Worm (Caenorhabditis elegans) whole organism, L1 larva: Measurements from ENCODE around the gene T25B2.2.

Experiments used
- C04F5.9 ChIP-seq: sonication (generic microtip); optimal IDR thresholded peaks from 2 replicates; lab custom pipeline; 2016; ENCODE audit warnings: missing genetic modification characterization, missing compliant biosample characterization
- C16A3.4 ChIP-seq: fragments of 150-350 bp; optimal IDR thresholded peaks from 2 replicates; lab custom pipeline; 2014; ENCODE audit warnings: missing biosample characterization, missing genetic modification characterization
- Y116A8C.19 ChIP-seq: sonication (generic microtip); optimal IDR thresholded peaks from 2 replicates; lab custom pipeline; 2016; ENCODE audit warnings: missing compliant biosample characterization, missing genetic modification characterization, borderline replicate concordance
- aly-2 ChIP-seq: fragments of 150-350 bp; optimal IDR thresholded peaks from 2 replicates; lab custom pipeline; 2014; ENCODE audit warnings: missing biosample characterization, missing genetic modification characterization
- ceh-63 ChIP-seq: fragments of 200-800 bp; sonication (Bioruptor generic); optimal IDR thresholded peaks from 2 replicates; lab custom pipeline; 2018; ENCODE audit warnings: mild to moderate bottlenecking, missing genetic modification characterization, missing compliant biosample characterization
- ceh-8 ChIP-seq: fragments of 200-800 bp; sonication (Bioruptor generic); optimal IDR thresholded peaks from 2 replicates; lab custom pipeline; 2018; ENCODE audit warnings: mild to moderate bottlenecking, missing genetic modification characterization, moderate library complexity, missing compliant biosample characterization
- ces-1 ChIP-seq: fragments of 150-350 bp; optimal IDR thresholded peaks from 2 replicates; lab custom pipeline; 2014; ENCODE audit warnings: missing biosample characterization, missing genetic modification reagents, missing genetic modification characterization
- dpl-1 ChIP-seq, 3 experiments: fragments of 150-350 bp in 2 of 3; sonication (generic microtip) in 1 of 3; optimal IDR thresholded peaks; 2 replicates each; lab custom pipeline; 2014 to 2017; ENCODE audit warnings: missing biosample characterization in 3 of 3, missing genetic modification characterization in 3 of 3, missing genetic modification reagents in 3 of 3
- dsc-1 ChIP-seq: sonication (generic microtip); optimal IDR thresholded peaks from 2 replicates; lab custom pipeline; 2016; ENCODE audit warnings: mild to moderate bottlenecking, missing genetic modification characterization, missing compliant biosample characterization
- efl-1 ChIP-seq, 4 experiments: fragments of 150-350 bp; optimal IDR thresholded peaks in 3 of 4; peaks in 1 of 4; 1 replicate in 1 of 4; 2 replicates in 3 of 4; lab custom pipeline; 2014; ENCODE audit warnings: missing biosample characterization in 2 of 4, missing genetic modification characterization in 2 of 4, missing genetic modification reagents in 2 of 4
- efl-3 ChIP-seq: fragments of 200-800 bp; sonication (Bioruptor generic); optimal IDR thresholded peaks from 2 replicates; lab custom pipeline; 2018; ENCODE audit warnings: mild to moderate bottlenecking, missing genetic modification characterization, missing compliant biosample characterization
- elt-2 ChIP-seq: sonication (generic microtip); optimal IDR thresholded peaks from 2 replicates; lab custom pipeline; 2016; ENCODE audit warnings: missing genetic modification characterization, mild to moderate bottlenecking, inconsistent platforms, missing compliant biosample characterization, missing genetic modification reagents
- ets-5 ChIP-seq: fragments of 200-800 bp; sonication (Bioruptor generic); IDR thresholded peaks from 2 replicates; pipeline ENCODE4 v1.3.6; 2022; ENCODE audit warnings: missing genetic modification characterization, missing compliant biosample characterization
- fkh-10 ChIP-seq: sonication (generic microtip); optimal IDR thresholded peaks from 2 replicates; lab custom pipeline; 2017; ENCODE audit warnings: missing biosample characterization, missing genetic modification reagents, missing genetic modification characterization
- fkh-4 ChIP-seq: sonication (generic microtip); optimal IDR thresholded peaks from 2 replicates; lab custom pipeline; 2016; ENCODE audit warnings: missing compliant biosample characterization, missing genetic modification characterization, borderline replicate concordance
- hlh-17 ChIP-seq: fragments of 200-800 bp; sonication (Bioruptor generic); optimal IDR thresholded peaks from 2 replicates; lab custom pipeline; 2018; ENCODE audit warnings: missing genetic modification characterization, mild to moderate bottlenecking, missing compliant biosample characterization, moderate library complexity, borderline replicate concordance
- hpl-2 ChIP-seq: fragments of 150-350 bp; optimal IDR thresholded peaks from 2 replicates; lab custom pipeline; 2014; ENCODE audit warnings: missing biosample characterization, missing genetic modification reagents, missing genetic modification characterization
- irx-1 ChIP-seq: sonication (generic microtip); optimal IDR thresholded peaks from 2 replicates; lab custom pipeline; 2016; ENCODE audit warnings: missing genetic modification characterization, missing compliant biosample characterization
- isw-1 ChIP-seq: fragments of 200-800 bp; sonication (Bioruptor generic); IDR thresholded peaks from 2 replicates; pipeline ENCODE4 v1.3.6; 2022; ENCODE audit warnings: missing genetic modification characterization, missing compliant biosample characterization
- lin-13 ChIP-seq: fragments of 150-350 bp; optimal IDR thresholded peaks from 2 replicates; lab custom pipeline; 2014; ENCODE audit warnings: missing biosample characterization, missing genetic modification reagents, missing genetic modification characterization
- lin-14 ChIP-seq: fragments of 200-800 bp; sonication (Bioruptor generic); optimal IDR thresholded peaks from 2 replicates; lab custom pipeline; 2018; ENCODE audit warnings: mild to moderate bottlenecking, missing genetic modification characterization, moderate library complexity, missing compliant biosample characterization
- lin-15B ChIP-seq: fragments of 150-350 bp; sonication (generic microtip); optimal IDR thresholded peaks from 3 replicates; lab custom pipeline; 2014; ENCODE audit warnings: missing biosample characterization, missing genetic modification characterization
- lin-35 ChIP-seq, 2 experiments: fragments of 150-350 bp; optimal IDR thresholded peaks; 2 replicates each; lab custom pipeline; 2014; ENCODE audit warnings: missing biosample characterization in 2 of 2, missing genetic modification characterization in 2 of 2, missing genetic modification reagents in 2 of 2
- lsy-2 ChIP-seq, 2 experiments: fragments of 150-350 bp; optimal IDR thresholded peaks; 2 replicates each; lab custom pipeline; 2014; ENCODE audit warnings: missing biosample characterization in 2 of 2, missing genetic modification characterization in 2 of 2
- mdl-1 ChIP-seq, 2 experiments: fragments of 150-350 bp; optimal IDR thresholded peaks; 2 replicates each; lab custom pipeline; 2014 to 2017; ENCODE audit warnings: missing biosample characterization in 2 of 2, missing genetic modification characterization in 2 of 2, inconsistent platforms in 1 of 2
- mef-2 ChIP-seq: fragments of 150-350 bp; optimal IDR thresholded peaks from 2 replicates; lab custom pipeline; 2014; ENCODE audit warnings: missing biosample characterization, missing genetic modification characterization
- mep-1 ChIP-seq: fragments of 150-350 bp; optimal IDR thresholded peaks from 2 replicates; lab custom pipeline; 2014; ENCODE audit warnings: missing biosample characterization, missing genetic modification characterization
- nhr-12 ChIP-seq: sonication (generic microtip); optimal IDR thresholded peaks from 2 replicates; lab custom pipeline; 2017; ENCODE audit warnings: missing biosample characterization, missing genetic modification characterization
- nhr-28 ChIP-seq: fragments of 150-350 bp; optimal IDR thresholded peaks from 2 replicates; lab custom pipeline; 2014; ENCODE audit warnings: missing biosample characterization, missing genetic modification characterization
- nhr-71 ChIP-seq: sonication (generic microtip); optimal IDR thresholded peaks from 2 replicates; lab custom pipeline; 2016; ENCODE audit warnings: mild to moderate bottlenecking, missing genetic modification characterization, moderate library complexity, missing compliant biosample characterization
- nhr-76 ChIP-seq: sonication (generic microtip); optimal IDR thresholded peaks from 2 replicates; lab custom pipeline; 2017; ENCODE audit warnings: missing biosample characterization, missing genetic modification characterization
- nhr-77 ChIP-seq: fragments of 150-350 bp; optimal IDR thresholded peaks from 2 replicates; lab custom pipeline; 2014; ENCODE audit warnings: missing biosample characterization, missing genetic modification characterization
- nhr-84 ChIP-seq: sonication (generic microtip); optimal IDR thresholded peaks from 2 replicates; lab custom pipeline; 2017; ENCODE audit warnings: missing biosample characterization, missing genetic modification characterization
- pag-3 ChIP-seq: sonication (generic microtip); optimal IDR thresholded peaks from 2 replicates; lab custom pipeline; 2017; ENCODE audit warnings: missing genetic modification characterization, mild to moderate bottlenecking, missing compliant biosample characterization, antibody characterized with exemption, borderline replicate concordance; ENCODE audit not compliant: insufficient read depth
- pax-3 ChIP-seq: fragments of 200-800 bp; sonication (Bioruptor generic); optimal IDR thresholded peaks from 2 replicates; lab custom pipeline; 2018; ENCODE audit warnings: mild to moderate bottlenecking, missing genetic modification characterization, moderate library complexity, missing compliant biosample characterization
- pqm-1 ChIP-seq: sonication (generic microtip); optimal IDR thresholded peaks from 3 replicates; lab custom pipeline; 2017; ENCODE audit warnings: missing biosample characterization, missing genetic modification characterization
- rnt-1 ChIP-seq: sonication (generic microtip); optimal IDR thresholded peaks from 2 replicates; lab custom pipeline; 2016; ENCODE audit warnings: mild to moderate bottlenecking, missing genetic modification characterization, moderate library complexity, missing compliant biosample characterization
- skn-1 ChIP-seq: fragments of 150-350 bp; optimal IDR thresholded peaks from 2 replicates; lab custom pipeline; 2014; ENCODE audit warnings: missing biosample characterization, missing genetic modification characterization
- sox-4 ChIP-seq: sonication (generic microtip); optimal IDR thresholded peaks from 2 replicates; lab custom pipeline; 2016; ENCODE audit warnings: missing genetic modification characterization, missing compliant biosample characterization
- sptf-1 ChIP-seq: fragments of 150-350 bp; optimal IDR thresholded peaks from 2 replicates; lab custom pipeline; 2014; ENCODE audit warnings: missing biosample characterization, missing genetic modification characterization
- swsn-7 ChIP-seq: sonication (generic microtip); optimal IDR thresholded peaks from 2 replicates; lab custom pipeline; 2016; ENCODE audit warnings: missing genetic modification characterization, missing compliant biosample characterization
- tbx-2 ChIP-seq: sonication (generic microtip); optimal IDR thresholded peaks from 2 replicates; lab custom pipeline; 2016; ENCODE audit warnings: missing genetic modification characterization, missing compliant biosample characterization
- unc-130 ChIP-seq: fragments of 150-350 bp; optimal IDR thresholded peaks from 2 replicates; lab custom pipeline; 2017; ENCODE audit warnings: missing biosample characterization, missing genetic modification characterization, inconsistent platforms
- unc-30 ChIP-seq: sonication (generic microtip); optimal IDR thresholded peaks from 2 replicates; lab custom pipeline; 2017; ENCODE audit warnings: missing biosample characterization, missing genetic modification characterization
- unc-62 ChIP-seq: fragments of 150-350 bp; optimal IDR thresholded peaks from 2 replicates; lab custom pipeline; 2014; ENCODE audit warnings: missing biosample characterization, missing genetic modification reagents, missing genetic modification characterization
- unc-86 ChIP-seq: sonication (generic microtip); optimal IDR thresholded peaks from 2 replicates; lab custom pipeline; 2016; ENCODE audit warnings: missing genetic modification characterization, missing compliant biosample characterization
- unc-98 ChIP-seq: fragments of 200-800 bp; sonication (Bioruptor generic); IDR thresholded peaks from 2 replicates; pipeline ENCODE4 v1.3.6; 2022; ENCODE audit warnings: missing genetic modification characterization, missing compliant biosample characterization
- xbp-1 ChIP-seq: sonication (generic microtip); optimal IDR thresholded peaks from 2 replicates; lab custom pipeline; 2016; ENCODE audit warnings: missing genetic modification characterization, missing compliant biosample characterization
- zip-4 ChIP-seq: fragments of 200-800 bp; sonication (Bioruptor generic); optimal IDR thresholded peaks from 2 replicates; lab custom pipeline; 2018; ENCODE audit warnings: mild to moderate bottlenecking, missing genetic modification characterization, moderate library complexity, missing compliant biosample characterization
- ztf-4 ChIP-seq: fragments of 150-350 bp; optimal IDR thresholded peaks from 2 replicates; lab custom pipeline; 2014; ENCODE audit warnings: missing biosample characterization, missing genetic modification characterization

The T25B2.2 gene

DNA sequence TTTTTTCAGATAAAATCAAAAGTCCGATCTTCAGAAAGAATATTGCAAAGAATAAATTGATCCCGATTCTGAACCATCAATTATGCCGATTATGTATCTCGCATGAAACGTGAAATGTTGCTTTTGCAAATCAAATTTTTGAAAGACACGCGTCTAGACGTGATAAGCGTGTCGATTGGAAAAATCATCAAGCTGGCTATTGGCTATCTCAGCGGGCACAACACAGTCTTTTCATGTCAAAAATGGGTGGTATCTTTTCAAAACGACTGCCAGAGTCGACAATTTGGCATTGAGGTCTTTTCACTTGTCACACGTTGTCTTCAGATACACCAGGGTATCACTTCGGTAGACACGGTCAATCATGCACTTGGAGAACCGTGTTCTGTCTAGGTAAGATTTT, 27.2 kb downstream of the T25B2.2 start, which contains the start of gene daf-9:
Gene daf-9, plus strand, starts transcription at position 301 of the 400 bp plus-strand sequence.
- TF ChIP-seq mef-2: no peak
- TF ChIP-seq lin-13 (GFP tag; lab: Kevin White, UChicago): no peak
- TF ChIP-seq lsy-2 (tag; optimal IDR thresholded peaks at IDR 0.05; lab: Kevin White, UChicago): no peak
- no peak for TF ChIP-seq ceh-63 (GFP tag; lab: Kevin White, UChicago)
- no peak for TF ChIP-seq fkh-4 (tag; lab: Kevin White, UChicago)
- no peak for TF ChIP-seq C04F5.9

DNA sequence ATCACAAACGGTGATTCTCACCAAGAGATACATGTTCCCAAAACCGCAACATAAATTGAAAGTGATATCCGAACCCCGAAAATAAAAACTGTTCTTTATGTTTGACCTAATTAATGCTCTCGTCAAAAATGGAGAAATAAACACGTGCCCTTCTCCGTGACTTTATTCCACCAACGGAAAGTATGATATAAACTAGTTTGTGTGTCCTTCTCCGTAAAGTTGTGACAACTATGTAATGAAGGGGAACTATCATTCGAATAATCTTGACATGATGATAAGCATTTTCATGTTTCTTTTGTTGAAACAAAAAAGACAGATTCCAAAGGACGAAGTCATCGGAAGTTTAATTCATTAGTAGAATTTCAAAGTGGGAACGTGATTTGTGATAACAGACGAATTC, 32.1 kb downstream of the T25B2.2 start:
- TF ChIP-seq mep-1 (peak; percentile 17), rnt-1 (tag; lab: Kevin White, UChicago) (peak; percentile 9), pax-3 (tag; lab: Kevin White, UChicago) (no peak), lin-14 (peak; percentile 46), unc-98 (GFP tag; lab: Robert Waterston, UW) (no peak), aly-2 (tag; lab: Kevin White, UChicago) (no peak), skn-1 (tag; lab: Kevin White, UChicago) (no peak), nhr-77 (no peak), unc-130 (tag; lab: Kevin White, UChicago) (no peak), fkh-10 (GFP tag; lab: Kevin White, UChicago) (no peak), C04F5.9 (no peak), unc-62 (GFP tag; lab: Kevin White, UChicago) (no peak), tbx-2 (peak; percentile 17), pag-3 (tag; lab: Kevin White, UChicago) (no peak), ceh-63 (GFP tag; lab: Kevin White, UChicago) (no peak), ces-1 (GFP tag; lab: Kevin White, UChicago) (no peak), lsy-2 (tag; optimal IDR thresholded peaks at IDR 0.05; lab: Kevin White, UChicago) (no peak), mdl-1 (tag; optimal IDR thresholded peaks at IDR 0.05; lab: Kevin White, UChicago) (no peak), pqm-1 (no peak), swsn-7 (no peak), efl-3 (no peak), dsc-1 (tag; lab: Kevin White, UChicago) (no peak), fkh-4 (tag; lab: Kevin White, UChicago) (no peak), isw-1 (GFP tag; lab: Robert Waterston, UW) (no peak), lin-35 (GFP tag; optimal IDR thresholded peaks at IDR 0.05; lab: Kevin White, UChicago) (peak in 1 of 2 experiments; percentile 58), sptf-1 (tag; lab: Kevin White, UChicago) (no peak), elt-2 (no peak), lin-15B (tag; lab: Kevin White, UChicago) (no peak), lin-13 (GFP tag; lab: Kevin White, UChicago) (no peak), efl-1 (optimal IDR thresholded peaks at IDR 0.05; lab: Kevin White, UChicago) (no peak), efl-1 (GFP tag; optimal IDR thresholded peaks at IDR 0.05 in 1 of 2; lab: Kevin White, UChicago) (no peak), unc-30 (no peak), ets-5 (no peak), Y116A8C.19 (no peak), ztf-4 (tag; lab: Kevin White, UChicago) (peak; percentile 30), sox-4 (tag; lab: Kevin White, UChicago) (no peak), dpl-1 (GFP tag; optimal IDR thresholded peaks at IDR 0.05; lab: Kevin White, UChicago) (no peak), xbp-1 (tag; lab: Kevin White, UChicago) (no peak), zip-4 (GFP tag; lab: Kevin White, UChicago) (no peak), ceh-8 (GFP tag; lab: Kevin White, UChicago) (no peak), mef-2 (no peak), nhr-12 (tag; lab: Kevin White, UChicago) (no peak), C16A3.4 (tag; lab: Kevin White, UChicago) (peak; percentile 12), nhr-76 (no peak), hlh-17 (no peak), irx-1 (tag; lab: Kevin White, UChicago) (no peak), nhr-71 (tag; lab: Kevin White, UChicago) (peak; percentile 71), hpl-2 (GFP tag; lab: Kevin White, UChicago) (no peak), nhr-28 (no peak), unc-86 (tag; lab: Kevin White, UChicago) (no peak), nhr-84 (tag; lab: Kevin White, UChicago) (no peak)
